Fruit fly (Drosophila melanogaster): ENCODE results near the gene CG12237.

The CG12237 gene

dm6 chrX:19683040-19683875 is 40.6 kb upstream of the CG12237 start, which contains the start of the genes dome and Ubqn (continued):
- TF ChIP-seq Dad (GFP tag; optimal IDR thresholded peaks at IDR 0.05) = no peak
- TF ChIP-seq CG1602 (GFP tag; optimal IDR thresholded peaks at IDR 0.05) = no peak
- no peak for TF ChIP-seq HLH54F (GFP tag; optimal IDR thresholded peaks at IDR 0.05)
- no peak for TF ChIP-seq CG1024 (GFP tag; IDR thresholded peaks at IDR 0.05)
- no peak for TF ChIP-seq Spps (tag; optimal IDR thresholded peaks at IDR 0.05)
- no peak for TF ChIP-seq CG15696 (tag; optimal IDR thresholded peaks at IDR 0.05)
- TF ChIP-seq kay (GFP tag; optimal IDR thresholded peaks at IDR 0.05) = peak; percentile 71
- TF ChIP-seq pfk (GFP tag; optimal IDR thresholded peaks at IDR 0.05) = no peak
- no peak for TF ChIP-seq pum (GFP tag; optimal IDR thresholded peaks at IDR 0.05)
- no peak for TF ChIP-seq CG11093 (GFP tag; IDR thresholded peaks at IDR 0.05)
- no peak for TF ChIP-seq Awh (GFP tag; IDR thresholded peaks at IDR 0.05)
- no peak for TF ChIP-seq MTF-1 (GFP tag; optimal IDR thresholded peaks at IDR 0.05; ENCODE audit: borderline replicate concordance)
- TF ChIP-seq CG30020 (tag; optimal IDR thresholded peaks at IDR 0.05) = peak; percentile 63
- TF ChIP-seq CG9609 (GFP tag; optimal IDR thresholded peaks at IDR 0.05) = peak; percentile 28
- TF ChIP-seq CG15514 (GFP tag; optimal IDR thresholded peaks at IDR 0.05) = peak; percentile 60
- no peak for TF ChIP-seq CG14050 (GFP tag; IDR thresholded peaks at IDR 0.05)
- TF ChIP-seq CG7963 (GFP tag; IDR thresholded peaks at IDR 0.05; ENCODE audit: partially characterized antibody) = peak; percentile 85
- TF ChIP-seq schlank (tag; optimal IDR thresholded peaks at IDR 0.05) = no peak
- TF ChIP-seq CG30431 (GFP tag; optimal IDR thresholded peaks at IDR 0.05) = no peak
- no peak for TF ChIP-seq D19A (tag; optimal IDR thresholded peaks at IDR 0.05)
- peak; percentile 55 for TF ChIP-seq jumu (GFP tag; optimal IDR thresholded peaks at IDR 0.05)
- TF ChIP-seq CG18764 (GFP tag; optimal IDR thresholded peaks at IDR 0.05) = no peak
- no peak for TF ChIP-seq slbo (GFP tag; IDR thresholded peaks at IDR 0.05)
- TF ChIP-seq CG14860 (GFP tag; IDR thresholded peaks at IDR 0.05; ENCODE audit: partially characterized antibody) = peak; percentile 95
- no peak for TF ChIP-seq ham (GFP tag; IDR thresholded peaks at IDR 0.05)
- TF ChIP-seq CG12155 (GFP tag; optimal IDR thresholded peaks at IDR 0.05) = peak; percentile 78
- no peak for TF ChIP-seq CG18476 (GFP tag; optimal IDR thresholded peaks at IDR 0.05)
- no peak for TF ChIP-seq CG4328 (GFP tag; optimal IDR thresholded peaks at IDR 0.05)
- TF ChIP-seq CG8281 (tag; optimal IDR thresholded peaks at IDR 0.05) = no peak
- no peak for TF ChIP-seq CG9876 (GFP tag; optimal IDR thresholded peaks at IDR 0.05)
- peak; percentile 30 for TF ChIP-seq Hand (GFP tag; optimal IDR thresholded peaks at IDR 0.05)
- no peak for TF ChIP-seq B-H2 (GFP tag; optimal IDR thresholded peaks at IDR 0.05)
- TF ChIP-seq Doc3 (GFP tag; IDR thresholded peaks at IDR 0.05; ENCODE audit: partially characterized antibody) = peak; percentile 82
- TF ChIP-seq CG17361 (GFP tag; IDR thresholded peaks at IDR 0.05) = peak; percentile 67; the same call in 2 of the 3 replicates
- no peak for TF ChIP-seq sob (GFP tag; IDR thresholded peaks at IDR 0.05)
- no peak for TF ChIP-seq CG1647 (GFP tag; optimal IDR thresholded peaks at IDR 0.05)
- no peak for TF ChIP-seq Elba2 (GFP tag; optimal IDR thresholded peaks at IDR 0.05)
- TF ChIP-seq Fer3 (tag; optimal IDR thresholded peaks at IDR 0.05) = no peak
- no peak for TF ChIP-seq tin (GFP tag; optimal IDR thresholded peaks at IDR 0.05)
- peak; percentile 86 for TF ChIP-seq amos (GFP tag; IDR thresholded peaks at IDR 0.05; ENCODE audit: partially characterized antibody)
- TF ChIP-seq Six4 (GFP tag; optimal IDR thresholded peaks at IDR 0.05) = no peak
- TF ChIP-seq CG14014 (GFP tag; IDR thresholded peaks at IDR 0.05) = peak; percentile 13; the same call in 1 of the 2 replicates
- no peak for TF ChIP-seq Abd-B (GFP tag; optimal IDR thresholded peaks at IDR 0.05)
- no peak for TF ChIP-seq TFAM (GFP tag; optimal IDR thresholded peaks at IDR 0.05)
- no peak for TF ChIP-seq CG15269 (tag; optimal IDR thresholded peaks at IDR 0.05)
- no peak for TF ChIP-seq C15 (GFP tag; IDR thresholded peaks at IDR 0.05)
- peak in 1 of 2 experiments; percentile 30 for TF ChIP-seq dpn (GFP tag; optimal IDR thresholded peaks at IDR 0.05)
- no peak for TF ChIP-seq rib (GFP tag; IDR thresholded peaks at IDR 0.05)
- no peak for TF ChIP-seq Ets65A (GFP tag)
- peak; percentile 93 for TF ChIP-seq nerfin-2 (GFP tag; IDR thresholded peaks at IDR 0.05; ENCODE audit: partially characterized antibody)

Data from whole organism, embryonic.